Worm (Caenorhabditis elegans) whole organism, young adult: ENCODE measurements around the gene mec-10.
A peak's percentile ranks its signal among the peaks of the same experiment; 100 is the strongest.

ENCODE experiments used
- B0261.1 ChIP-seq: sonication (generic microtip); optimal IDR thresholded peaks from 2 replicates; lab custom pipeline; 2016; ENCODE audit warnings: mild to moderate bottlenecking, missing genetic modification characterization, moderate library complexity, missing compliant biosample characterization
- B0336.3 ChIP-seq: fragments of 200-800 bp; sonication (Bioruptor generic); IDR thresholded peaks from 2 replicates; pipeline ENCODE4 v1.3.6; 2022; ENCODE audit warnings: missing genetic modification characterization, missing compliant biosample characterization
- C06A6.2 ChIP-seq: fragments of 200-800 bp; sonication (Bioruptor generic); conservative IDR thresholded peaks from 2 replicates; pipeline ENCODE4 v1.3.6; 2022; ENCODE audit warnings: missing genetic modification characterization, missing compliant biosample characterization
- C17E4.6 ChIP-seq: fragments of 200-800 bp; sonication (Bioruptor generic); IDR thresholded peaks from 2 replicates; pipeline ENCODE4 v1.3.6; 2022; ENCODE audit warnings: missing genetic modification reagents, missing genetic modification characterization, missing compliant biosample characterization
- F22D6.2 ChIP-seq: sonication (generic microtip); optimal IDR thresholded peaks from 2 replicates; lab custom pipeline; 2016; ENCODE audit warnings: mild to moderate bottlenecking, missing genetic modification characterization, missing compliant biosample characterization
- F39B2.1 ChIP-seq: fragments of 200-800 bp; sonication (Bioruptor generic); IDR thresholded peaks from 2 replicates; pipeline ENCODE4 v1.3.6; 2022; ENCODE audit warnings: missing genetic modification reagents, missing genetic modification characterization, missing compliant biosample characterization
- K11D2.4 ChIP-seq: fragments of 200-800 bp; sonication (Bioruptor generic); IDR thresholded peaks from 2 replicates; pipeline ENCODE4 v1.3.6; 2022; ENCODE audit warnings: missing genetic modification reagents, missing genetic modification characterization, missing compliant biosample characterization
- ama-1 ChIP-seq, 3 experiments: fragments of 150-350 bp in 1 of 3; sonication (generic microtip) in 2 of 3; optimal IDR thresholded peaks; 2 replicates each; lab custom pipeline; 2014 to 2018; ENCODE audit warnings: missing biosample characterization in 2 of 3, missing genetic modification characterization in 2 of 3, missing genetic modification reagents in 2 of 3
- aptf-3 ChIP-seq: fragments of 200-800 bp; sonication (Bioruptor generic); IDR thresholded peaks from 2 replicates; pipeline ENCODE4 v1.3.6; 2022; ENCODE audit warnings: missing genetic modification characterization, missing compliant biosample characterization
- atf-7 ChIP-seq: sonication (generic microtip); optimal IDR thresholded peaks from 2 replicates; lab custom pipeline; 2017; ENCODE audit warnings: mild to moderate bottlenecking, missing genetic modification characterization, missing compliant biosample characterization
- ccch-3 ChIP-seq: fragments of 200-800 bp; sonication (Bioruptor generic); optimal IDR thresholded peaks from 2 replicates; lab custom pipeline; 2018; ENCODE audit warnings: mild to moderate bottlenecking, missing genetic modification characterization, missing compliant biosample characterization
- cebp-2 ChIP-seq: fragments of 200-800 bp; sonication (Bioruptor generic); IDR thresholded peaks from 2 replicates; pipeline ENCODE4 v1.3.6; 2022; ENCODE audit warnings: missing genetic modification characterization, missing compliant biosample characterization
- ceh-27 ChIP-seq: fragments of 200-800 bp; sonication (Bioruptor generic); optimal IDR thresholded peaks from 2 replicates; lab custom pipeline; 2018; ENCODE audit warnings: mild to moderate bottlenecking, missing genetic modification characterization, moderate library complexity, missing compliant biosample characterization
- chd-7 ChIP-seq: sonication (generic microtip); optimal IDR thresholded peaks from 2 replicates; lab custom pipeline; 2016; ENCODE audit warnings: mild to moderate bottlenecking, missing genetic modification characterization, moderate library complexity, missing compliant biosample characterization
- die-1 ChIP-seq: sonication (generic microtip); optimal IDR thresholded peaks from 2 replicates; lab custom pipeline; 2016; ENCODE audit warnings: missing genotype, mild to moderate bottlenecking, missing genetic modification characterization, missing compliant biosample characterization
- dox-1 ChIP-seq: fragments of 200-800 bp; sonication (Bioruptor generic); IDR thresholded peaks from 2 replicates; pipeline ENCODE4 v1.3.6; 2022; ENCODE audit warnings: missing genetic modification reagents, missing genetic modification characterization, missing compliant biosample characterization
- dpff-1 ChIP-seq: sonication (generic microtip); optimal IDR thresholded peaks from 2 replicates; lab custom pipeline; 2017; ENCODE audit warnings: mild to moderate bottlenecking, missing genetic modification characterization, missing compliant biosample characterization
- dpl-1 ChIP-seq: fragments of 150-350 bp; optimal IDR thresholded peaks from 2 replicates; lab custom pipeline; 2014; ENCODE audit warnings: missing biosample characterization, missing genetic modification reagents, missing genetic modification characterization
- egl-18 ChIP-seq: fragments of 200-800 bp; sonication (Bioruptor generic); IDR thresholded peaks from 2 replicates; pipeline ENCODE4 v1.3.6; 2022; ENCODE audit warnings: missing genetic modification reagents, missing genetic modification characterization, missing compliant biosample characterization
- ets-4 ChIP-seq: fragments of 200-800 bp; sonication (Bioruptor generic); optimal IDR thresholded peaks from 2 replicates; lab custom pipeline; 2018; ENCODE audit warnings: mild to moderate bottlenecking, missing genetic modification characterization, missing compliant biosample characterization
- him-1 ChIP-seq: sonication (generic microtip); optimal IDR thresholded peaks from 2 replicates; lab custom pipeline; 2016; ENCODE audit warnings: missing genotype, missing genetic modification reagents, missing genetic modification characterization, missing compliant biosample characterization
- hmg-1.2 ChIP-seq: fragments of 200-800 bp; sonication (Bioruptor generic); IDR thresholded peaks from 2 replicates; pipeline ENCODE4 v1.3.6; 2022; ENCODE audit warnings: missing genetic modification reagents, missing genetic modification characterization, missing compliant biosample characterization
- hmg-20 ChIP-seq: fragments of 200-800 bp; sonication (Bioruptor generic); IDR thresholded peaks from 2 replicates; pipeline ENCODE4 v1.3.6; 2022; ENCODE audit warnings: missing genetic modification reagents, missing genetic modification characterization, missing compliant biosample characterization
- lag-1 ChIP-seq: fragments of 200-800 bp; sonication (Bioruptor generic); IDR thresholded peaks from 2 replicates; pipeline ENCODE4 v1.3.6; 2022; ENCODE audit warnings: missing genetic modification reagents, missing genetic modification characterization, missing compliant biosample characterization
- let-526 ChIP-seq: fragments of 200-800 bp; sonication (Bioruptor generic); IDR thresholded peaks from 2 replicates; pipeline ENCODE4 v1.3.6; 2022; ENCODE audit warnings: missing genetic modification reagents, missing genetic modification characterization, missing compliant biosample characterization
- let-607 ChIP-seq, 2 experiments: fragments of 200-800 bp in 1 of 2; sonication (Bioruptor generic) in 1 of 2; sonication (generic microtip) in 1 of 2; optimal IDR thresholded peaks; 2 replicates each; lab custom pipeline; 2016 to 2018; ENCODE audit warnings: mild to moderate bottlenecking in 2 of 2, missing compliant biosample characterization in 2 of 2, missing genetic modification characterization in 2 of 2, moderate library complexity in 2 of 2, missing genotype in 1 of 2
- lin-40 ChIP-seq: sonication (generic microtip); optimal IDR thresholded peaks from 2 replicates; lab custom pipeline; 2016; ENCODE audit warnings: missing genetic modification characterization, mild to moderate bottlenecking, missing compliant biosample characterization, missing genotype, missing genetic modification reagents
- lir-1 ChIP-seq: fragments of 200-800 bp; sonication (Bioruptor generic); conservative IDR thresholded peaks from 2 replicates; pipeline ENCODE4 v1.3.6; 2022; ENCODE audit warnings: missing genetic modification reagents, missing genetic modification characterization, missing compliant biosample characterization
- mel-28 ChIP-seq: sonication (generic microtip); optimal IDR thresholded peaks from 2 replicates; lab custom pipeline; 2016; ENCODE audit warnings: borderline replicate concordance, mild to moderate bottlenecking, missing genetic modification characterization, missing compliant biosample characterization
- mxl-1 ChIP-seq: sonication (generic microtip); optimal IDR thresholded peaks from 2 replicates; lab custom pipeline; 2016; ENCODE audit warnings: missing genetic modification characterization, missing compliant biosample characterization
- nfya-2 ChIP-seq: fragments of 200-800 bp; sonication (Bioruptor generic); IDR thresholded peaks from 2 replicates; pipeline ENCODE4 v1.3.6; 2022; ENCODE audit warnings: missing genetic modification reagents, missing genetic modification characterization, missing compliant biosample characterization
- nfyb-1 ChIP-seq: fragments of 200-800 bp; sonication (Bioruptor generic); IDR thresholded peaks from 2 replicates; pipeline ENCODE4 v1.3.6; 2022; ENCODE audit warnings: missing genetic modification reagents, missing genetic modification characterization, missing compliant biosample characterization
- nhr-80 ChIP-seq: sonication (generic microtip); optimal IDR thresholded peaks from 2 replicates; lab custom pipeline; 2016; ENCODE audit warnings: missing genetic modification characterization, missing compliant biosample characterization
- pbrm-1 ChIP-seq: fragments of 200-800 bp; sonication (Bioruptor generic); IDR thresholded peaks from 2 replicates; pipeline ENCODE4 v1.3.6; 2022; ENCODE audit warnings: missing genetic modification reagents, missing genetic modification characterization, missing compliant biosample characterization
- snpc-1.1 ChIP-seq: sonication (generic microtip); optimal IDR thresholded peaks from 2 replicates; lab custom pipeline; 2017; ENCODE audit warnings: missing genetic modification characterization, mild to moderate bottlenecking, missing compliant biosample characterization, antibody characterized with exemption, moderate library complexity, missing genotype, missing genetic modification reagents; ENCODE audit not compliant: insufficient read depth
- unc-130 ChIP-seq: sonication (generic microtip); optimal IDR thresholded peaks from 2 replicates; lab custom pipeline; 2016; ENCODE audit warnings: missing genetic modification reagents, missing genetic modification characterization, missing compliant biosample characterization
- unc-62 ChIP-seq: fragments of 150-350 bp; optimal IDR thresholded peaks from 2 replicates; lab custom pipeline; 2014; ENCODE audit warnings: missing biosample characterization, missing genetic modification reagents, missing genetic modification characterization
- xnd-1 ChIP-seq: sonication (generic microtip); optimal IDR thresholded peaks from 2 replicates; lab custom pipeline; 2016; ENCODE audit warnings: missing genotype, missing genetic modification reagents, missing genetic modification characterization, missing compliant biosample characterization
- zfh-2 ChIP-seq: fragments of 200-800 bp; sonication (Bioruptor generic); conservative IDR thresholded peaks from 2 replicates; pipeline ENCODE4 v1.3.6; 2022; ENCODE audit warnings: missing genetic modification reagents, missing genetic modification characterization, missing compliant biosample characterization
- ztf-22 ChIP-seq: fragments of 200-800 bp; sonication (Bioruptor generic); optimal IDR thresholded peaks from 2 replicates; lab custom pipeline; 2018; ENCODE audit warnings: mild to moderate bottlenecking, missing genetic modification characterization, moderate library complexity, missing compliant biosample characterization
- ztf-26 ChIP-seq: sonication (generic microtip); optimal IDR thresholded peaks from 2 replicates; lab custom pipeline; 2017; ENCODE audit warnings: missing genetic modification characterization, missing compliant biosample characterization
- ztf-6 ChIP-seq: fragments of 200-800 bp; sonication (Bioruptor generic); IDR thresholded peaks from 2 replicates; pipeline ENCODE4 v1.3.6; 2022; ENCODE audit warnings: missing genetic modification reagents, missing genetic modification characterization, missing compliant biosample characterization

Gene mec-10

DNA sequence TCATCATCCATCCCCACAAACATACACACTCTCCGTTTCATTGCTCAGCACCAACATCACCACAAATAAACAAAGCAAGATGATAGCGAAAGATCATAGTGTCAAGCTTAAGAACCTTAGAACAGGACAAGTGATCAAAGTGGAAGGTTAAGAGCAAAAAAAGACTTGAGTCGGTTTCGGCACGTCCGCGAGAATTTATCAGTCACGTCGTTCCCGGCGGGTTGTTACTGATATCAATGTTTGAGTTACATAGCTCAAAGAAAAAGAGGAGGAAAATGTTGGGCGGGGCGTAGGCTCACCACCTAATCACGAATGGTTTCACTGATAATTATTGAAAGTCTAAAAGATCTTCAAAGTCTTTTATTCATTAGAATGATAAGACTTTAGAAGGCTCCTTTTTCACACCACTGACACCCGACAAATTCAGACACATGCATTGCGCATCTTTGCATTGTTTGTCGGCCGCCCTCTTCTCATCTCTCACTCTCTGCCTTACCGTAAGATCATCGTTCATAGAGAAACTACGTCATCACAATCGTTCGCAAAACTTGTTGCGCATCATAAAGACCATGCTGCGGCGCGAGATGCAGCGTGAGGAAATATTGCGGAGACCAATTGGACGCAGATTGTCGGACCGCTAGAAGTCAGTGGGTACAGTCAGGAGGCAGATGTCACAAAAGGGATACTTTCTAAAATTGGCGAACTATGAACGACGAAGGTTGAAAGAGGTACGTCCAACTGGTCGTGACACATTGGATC is 7.1 kb upstream of the mec-10 start (continued):
- TF ChIP-seq ztf-26 (peak; percentile 90), F22D6.2 (tag; lab: Kevin White, UChicago) (peak; percentile 60), die-1 (peak; percentile 63), egl-18 (GFP tag; lab: Robert Waterston, UW) (no peak), mel-28 (tag; lab: Kevin White, UChicago) (no peak), unc-62 (GFP tag; lab: Kevin White, UChicago) (no peak), let-607 (tag; optimal IDR thresholded peaks at IDR 0.05; lab: Kevin White, UChicago) (no peak), nhr-80 (tag; lab: Kevin White, UChicago) (peak; percentile 27), dpl-1 (GFP tag; lab: Kevin White, UChicago) (no peak), C17E4.6 (GFP tag; lab: Robert Waterston, UW) (no peak), pbrm-1 (GFP tag; lab: Robert Waterston, UW) (no peak), dpff-1 (tag; lab: Kevin White, UChicago) (no peak), xnd-1 (no peak)
- TF ChIP-seq, all 124 proteins: peak for 19

ce11 chrX:8476308-8476707 is 6.2 kb upstream of the mec-10 start:
- TF ChIP-seq lag-1 (GFP tag; lab: Robert Waterston, UW), result no peak
- 0 out of 2 replicates have a peak, but pooled peaks have one; percentile 24 for TF ChIP-seq zfh-2 (GFP tag; lab: Robert Waterston, UW)
- TF ChIP-seq snpc-1.1 (tag; lab: Kevin White, UChicago), result no peak
- peak; percentile 7 for TF ChIP-seq ztf-26
- peak; percentile 54 for TF ChIP-seq ceh-27 (GFP tag; lab: Kevin White, UChicago)
- TF ChIP-seq dox-1 (GFP tag; lab: Robert Waterston, UW), result 0 out of 2 replicates have a peak, but pooled peaks have one; percentile 13
- 0 out of 2 replicates have a peak, but pooled peaks have one; percentile 34 for TF ChIP-seq ztf-6 (GFP tag; lab: Robert Waterston, UW)
- TF ChIP-seq him-1 (tag; lab: Kevin White, UChicago), result no peak
- TF ChIP-seq, all 124 proteins: peak for 5

DNA sequence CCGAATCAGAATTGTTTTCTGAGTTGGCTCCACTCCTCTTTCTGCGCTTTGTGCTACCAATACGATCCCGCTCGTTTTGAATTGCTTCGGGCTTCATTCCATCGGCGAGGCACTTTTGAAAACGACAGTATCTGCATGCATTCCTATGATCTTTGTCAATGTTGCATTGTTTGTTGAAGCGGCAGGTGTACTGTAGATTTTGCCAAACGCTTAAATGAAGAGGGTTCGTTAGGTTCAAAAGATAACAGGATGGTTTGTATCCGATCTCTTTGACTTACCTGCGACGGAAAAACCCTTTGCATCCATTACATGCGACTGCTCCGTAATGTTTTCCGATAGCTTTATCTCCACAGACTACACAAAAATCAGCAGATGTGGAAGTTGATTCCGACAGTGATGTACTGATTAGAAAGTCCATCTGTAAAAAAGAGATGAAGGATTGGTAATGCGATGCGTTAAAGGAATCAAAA is 5.7 kb upstream of the mec-10 start, which contains the start of gene nhr-14:
Gene nhr-14, minus strand, starts transcription at position 420 of the 470 bp plus-strand sequence.
- TF ChIP-seq ccch-3 (no peak), ama-1 (optimal IDR thresholded peaks at IDR 0.05; lab: Kevin White, UChicago) (peak; percentile 13), ama-1 (GFP tag; optimal IDR thresholded peaks at IDR 0.05; lab: Kevin White, UChicago) (no peak), him-1 (tag; lab: Kevin White, UChicago) (no peak), cebp-2 (GFP tag; lab: Robert Waterston, UW) (no peak), mxl-1 (tag; lab: Kevin White, UChicago) (no peak), lir-1 (no peak), aptf-3 (GFP tag; lab: Robert Waterston, UW) (no peak), nfya-2 (GFP tag; lab: Robert Waterston, UW) (no peak)

DNA sequence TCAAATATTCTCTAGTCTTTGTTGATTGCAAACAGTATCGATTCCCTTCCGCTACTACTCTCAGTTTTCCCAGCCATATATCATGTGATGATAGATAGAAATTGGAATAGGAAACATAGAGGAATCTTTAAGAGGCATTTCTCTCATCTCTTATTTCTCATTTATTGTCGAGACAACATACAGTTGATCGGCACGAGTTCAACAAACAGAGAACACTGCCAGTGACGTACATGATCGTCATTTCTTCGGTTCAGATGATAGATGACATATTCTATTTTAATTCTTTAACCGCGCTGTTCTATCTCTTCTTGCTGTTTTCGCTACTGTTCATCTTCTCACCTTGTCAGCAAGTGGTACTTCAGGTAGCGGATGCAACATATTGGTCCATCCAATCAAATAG is 5.0 kb upstream of the mec-10 start:
- TF ChIP-seq snpc-1.1 (tag; lab: Kevin White, UChicago), result no peak
- TF ChIP-seq B0261.1, result no peak
- TF ChIP-seq B0336.3 (GFP tag; lab: Robert Waterston, UW), result no peak
- TF ChIP-seq atf-7, result peak; percentile 44
- peak; percentile 21 for TF ChIP-seq chd-7 (tag; lab: Kevin White, UChicago)
- no peak for TF ChIP-seq hmg-20
- no peak for TF ChIP-seq unc-130
- peak; percentile 10 for TF ChIP-seq nhr-80 (tag; lab: Kevin White, UChicago)
- TF ChIP-seq F39B2.1 (GFP tag; lab: Robert Waterston, UW), result no peak
- TF ChIP-seq ztf-26, result peak; percentile 81
- no peak for TF ChIP-seq K11D2.4 (GFP tag; lab: Robert Waterston, UW)
- no peak for TF ChIP-seq dpl-1 (GFP tag; lab: Kevin White, UChicago)
- no peak for TF ChIP-seq hmg-1.2 (GFP tag; lab: Robert Waterston, UW)
- no peak for TF ChIP-seq let-526
- TF ChIP-seq ets-4, result no peak
- TF ChIP-seq ztf-22 (GFP tag; lab: Kevin White, UChicago), result no peak
- no peak for TF ChIP-seq zfh-2 (GFP tag; lab: Robert Waterston, UW)
- 0 out of 2 replicates have a peak, but pooled peaks have one; percentile 9 for TF ChIP-seq nfyb-1
- peak; percentile 60; the same call in 1 of the 2 replicates for TF ChIP-seq C06A6.2 (GFP tag; lab: Robert Waterston, UW)
- peak; percentile 70 for TF ChIP-seq lin-40 (tag; lab: Kevin White, UChicago)
